Worm (Caenorhabditis elegans) whole organism, young adult: Measurements from ENCODE around the gene mog-2.

Experiments
- Y95B8A.8 ChIP-seq: fragments of 200-800 bp; sonication (Bioruptor generic); IDR thresholded peaks from 2 replicates; pipeline ENCODE4 v1.3.6; 2022; ENCODE audit warnings: missing genetic modification reagents, missing genetic modification characterization, missing compliant biosample characterization
- dpff-1 ChIP-seq: sonication (generic microtip); optimal IDR thresholded peaks from 2 replicates; lab custom pipeline; 2017; ENCODE audit warnings: mild to moderate bottlenecking, missing genetic modification characterization, missing compliant biosample characterization
- him-1 ChIP-seq: sonication (generic microtip); optimal IDR thresholded peaks from 2 replicates; lab custom pipeline; 2016; ENCODE audit warnings: missing genotype, missing genetic modification reagents, missing genetic modification characterization, missing compliant biosample characterization
- hmg-20 ChIP-seq: fragments of 200-800 bp; sonication (Bioruptor generic); IDR thresholded peaks from 2 replicates; pipeline ENCODE4 v1.3.6; 2022; ENCODE audit warnings: missing genetic modification reagents, missing genetic modification characterization, missing compliant biosample characterization
- lin-54 ChIP-seq: fragments of 200-800 bp; sonication (Bioruptor generic); optimal IDR thresholded peaks from 2 replicates; lab custom pipeline; 2018; ENCODE audit warnings: mild to moderate bottlenecking, missing genetic modification characterization, missing compliant biosample characterization

ce11 chrII:4277639-4278038 is 46.5 kb upstream of the mog-2 start:
- TF ChIP-seq him-1 (tag; lab: Kevin White, UChicago) (no peak), lin-54 (GFP tag; lab: Kevin White, UChicago) (no peak), hmg-20 (GFP tag; lab: Robert Waterston, UW) (no peak), Y95B8A.8 (GFP tag; lab: Robert Waterston, UW) (no peak), dpff-1 (no peak)
